Worm (Caenorhabditis elegans) whole organism, L2 larva: Measurements from ENCODE around the gene col-164.

ENCODE experiments used
- F13H6.1 ChIP-seq: sonication (generic microtip); optimal IDR thresholded peaks from 2 replicates; lab custom pipeline; 2016; ENCODE audit warnings: missing genetic modification characterization, missing compliant biosample characterization
- R02D3.7 ChIP-seq: fragments of 150-350 bp; optimal IDR thresholded peaks from 2 replicates; lab custom pipeline; 2014; ENCODE audit warnings: missing biosample characterization, missing genetic modification characterization
- Y55F3AM.14 ChIP-seq: fragments of 200-800 bp; sonication (Bioruptor generic); optimal IDR thresholded peaks from 2 replicates; lab custom pipeline; 2018; ENCODE audit warnings: mild to moderate bottlenecking, missing genetic modification characterization, missing compliant biosample characterization
- alr-1 ChIP-seq: fragments of 150-350 bp; optimal IDR thresholded peaks from 2 replicates; lab custom pipeline; 2014; ENCODE audit warnings: missing biosample characterization, missing genetic modification characterization
- aly-2 ChIP-seq: fragments of 150-350 bp; optimal IDR thresholded peaks from 2 replicates; lab custom pipeline; 2014; ENCODE audit warnings: missing biosample characterization, missing genetic modification characterization
- ama-1 ChIP-seq: fragments of 150-350 bp; optimal IDR thresholded peaks from 2 replicates; lab custom pipeline; 2018; ENCODE audit warnings: inconsistent platforms
- blmp-1 ChIP-seq: sonication (generic microtip); optimal IDR thresholded peaks from 2 replicates; lab custom pipeline; 2017; ENCODE audit warnings: missing genetic modification characterization, mild to moderate bottlenecking, missing compliant biosample characterization, antibody characterized with exemption, moderate library complexity; ENCODE audit not compliant: insufficient read depth
- ceh-16 ChIP-seq: fragments of 150-350 bp; optimal IDR thresholded peaks from 2 replicates; lab custom pipeline; 2014; ENCODE audit warnings: missing biosample characterization, missing genetic modification characterization
- ceh-82 ChIP-seq: fragments of 150-350 bp; optimal IDR thresholded peaks from 2 replicates; lab custom pipeline; 2014; ENCODE audit warnings: missing biosample characterization, missing genetic modification characterization
- egl-27 ChIP-seq: sonication (generic microtip); optimal IDR thresholded peaks from 3 replicates; lab custom pipeline; 2017; ENCODE audit warnings: missing biosample characterization, missing genetic modification reagents, missing genetic modification characterization
- elt-1 ChIP-seq: fragments of 150-350 bp; optimal IDR thresholded peaks from 2 replicates; lab custom pipeline; 2014; ENCODE audit warnings: missing biosample characterization, missing genetic modification characterization
- elt-3 ChIP-seq: sonication (generic microtip); optimal IDR thresholded peaks from 2 replicates; lab custom pipeline; 2017; ENCODE audit warnings: missing biosample characterization, missing genetic modification characterization
- gmeb-1 ChIP-seq: fragments of 150-350 bp; optimal IDR thresholded peaks from 2 replicates; lab custom pipeline; 2014; ENCODE audit warnings: missing biosample characterization, missing genetic modification characterization
- lin-13 ChIP-seq: fragments of 150-350 bp; optimal IDR thresholded peaks from 2 replicates; lab custom pipeline; 2014; ENCODE audit warnings: missing biosample characterization, missing genetic modification reagents, missing genetic modification characterization
- lin-39 ChIP-seq: fragments of 150-350 bp; optimal IDR thresholded peaks from 2 replicates; lab custom pipeline; 2014; ENCODE audit warnings: missing biosample characterization, missing genetic modification reagents, missing genetic modification characterization
- mab-5 ChIP-seq: fragments of 150-350 bp; optimal IDR thresholded peaks from 2 replicates; lab custom pipeline; 2014; ENCODE audit warnings: missing biosample characterization, missing genetic modification characterization
- mbf-1 ChIP-seq: sonication (generic microtip); optimal IDR thresholded peaks from 2 replicates; lab custom pipeline; 2017; ENCODE audit warnings: missing biosample characterization, missing genetic modification characterization
- nhr-10 ChIP-seq: sonication (generic microtip); optimal IDR thresholded peaks from 2 replicates; lab custom pipeline; 2017; ENCODE audit warnings: missing biosample characterization, missing genetic modification characterization
- nhr-11 ChIP-seq: fragments of 150-350 bp; optimal IDR thresholded peaks from 2 replicates; lab custom pipeline; 2014; ENCODE audit warnings: missing biosample characterization, missing genetic modification characterization
- nhr-12 ChIP-seq: fragments of 150-350 bp; optimal IDR thresholded peaks from 2 replicates; lab custom pipeline; 2014; ENCODE audit warnings: missing biosample characterization, missing genetic modification characterization
- nhr-129 ChIP-seq: fragments of 150-350 bp; optimal IDR thresholded peaks from 2 replicates; lab custom pipeline; 2014; ENCODE audit warnings: missing biosample characterization, missing genetic modification characterization
- nhr-21 ChIP-seq: fragments of 150-350 bp; optimal IDR thresholded peaks from 2 replicates; lab custom pipeline; 2014; ENCODE audit warnings: missing biosample characterization, missing genetic modification characterization
- nhr-237 ChIP-seq: fragments of 150-350 bp; optimal IDR thresholded peaks from 2 replicates; lab custom pipeline; 2014; ENCODE audit warnings: missing biosample characterization, missing genetic modification characterization
- nhr-25 ChIP-seq: fragments of 150-350 bp; sonication (generic microtip); optimal IDR thresholded peaks from 3 replicates; lab custom pipeline; 2014; ENCODE audit warnings: missing biosample characterization, missing genetic modification characterization
- nhr-6 ChIP-seq: fragments of 150-350 bp; optimal IDR thresholded peaks from 2 replicates; lab custom pipeline; 2014; ENCODE audit warnings: missing biosample characterization, missing genetic modification characterization
- peb-1 ChIP-seq: fragments of 150-350 bp; optimal IDR thresholded peaks from 2 replicates; lab custom pipeline; 2014; ENCODE audit warnings: missing biosample characterization, missing genetic modification characterization
- sem-4 ChIP-seq: fragments of 150-350 bp; optimal IDR thresholded peaks from 2 replicates; lab custom pipeline; 2014; ENCODE audit warnings: missing biosample characterization, missing genetic modification reagents, missing genetic modification characterization
- skn-1 ChIP-seq: sonication (generic microtip); optimal IDR thresholded peaks from 2 replicates; lab custom pipeline; 2017; ENCODE audit warnings: missing biosample characterization, missing genetic modification characterization
- sma-9 ChIP-seq, 2 experiments: fragments of 150-350 bp in 1 of 2; sonication (generic microtip) in 1 of 2; optimal IDR thresholded peaks; 2 replicates each; lab custom pipeline; 2014 to 2016; ENCODE audit warnings: missing genetic modification characterization in 2 of 2, mild to moderate bottlenecking in 1 of 2, missing biosample characterization in 1 of 2, missing compliant biosample characterization in 1 of 2, missing genetic modification reagents in 1 of 2, moderate library complexity in 1 of 2
- snpc-4 ChIP-seq: fragments of 150-350 bp; optimal IDR thresholded peaks from 2 replicates; lab custom pipeline; 2014; ENCODE audit warnings: missing biosample characterization, missing genetic modification characterization
- unc-39 ChIP-seq: fragments of 150-350 bp; optimal IDR thresholded peaks from 2 replicates; lab custom pipeline; 2014; ENCODE audit warnings: missing biosample characterization, missing genetic modification characterization
- unc-55 ChIP-seq: fragments of 150-350 bp; sonication (generic microtip); optimal IDR thresholded peaks from 3 replicates; lab custom pipeline; 2014; ENCODE audit warnings: missing biosample characterization, missing genetic modification reagents, missing genetic modification characterization
- unc-62 ChIP-seq: fragments of 150-350 bp; optimal IDR thresholded peaks from 2 replicates; lab custom pipeline; 2014; ENCODE audit warnings: missing biosample characterization, missing genetic modification reagents, missing genetic modification characterization
- ztf-11 ChIP-seq: sonication (generic microtip); optimal IDR thresholded peaks from 2 replicates; lab custom pipeline; 2017; ENCODE audit warnings: missing biosample characterization, missing genetic modification characterization
- ztf-4 ChIP-seq: fragments of 150-350 bp; optimal IDR thresholded peaks from 2 replicates; lab custom pipeline; 2014; ENCODE audit warnings: missing biosample characterization, missing genetic modification characterization

Gene col-164

DNA sequence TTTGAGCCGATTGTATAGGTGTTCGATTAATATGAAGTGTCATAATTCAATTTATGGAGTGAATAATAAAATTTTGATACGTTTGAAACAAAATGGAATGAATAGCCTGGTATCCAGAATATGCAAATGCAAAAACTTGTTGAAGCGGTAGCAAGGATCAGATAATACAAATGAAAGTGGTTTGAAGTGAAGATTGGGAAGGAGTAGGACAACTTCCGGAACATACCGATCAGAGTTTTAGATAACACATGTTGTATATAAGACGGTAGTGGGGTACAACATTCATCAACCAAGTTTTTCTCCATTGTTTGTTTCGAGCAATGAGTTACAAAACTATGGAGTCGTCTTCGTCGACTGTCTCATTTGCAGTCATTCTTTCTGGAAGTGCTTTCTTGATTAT, at the start of gene col-164:
Gene col-164, plus strand, starts transcription at position 301 of the 400 bp plus-strand sequence.
- no peak for TF ChIP-seq ztf-4 (tag; lab: Kevin White, UChicago)
- no peak for TF ChIP-seq blmp-1 (tag; lab: Kevin White, UChicago)
- TF ChIP-seq unc-62 (GFP tag; lab: Kevin White, UChicago), result no peak
- TF ChIP-seq lin-13 (GFP tag; lab: Kevin White, UChicago), result no peak

DNA sequence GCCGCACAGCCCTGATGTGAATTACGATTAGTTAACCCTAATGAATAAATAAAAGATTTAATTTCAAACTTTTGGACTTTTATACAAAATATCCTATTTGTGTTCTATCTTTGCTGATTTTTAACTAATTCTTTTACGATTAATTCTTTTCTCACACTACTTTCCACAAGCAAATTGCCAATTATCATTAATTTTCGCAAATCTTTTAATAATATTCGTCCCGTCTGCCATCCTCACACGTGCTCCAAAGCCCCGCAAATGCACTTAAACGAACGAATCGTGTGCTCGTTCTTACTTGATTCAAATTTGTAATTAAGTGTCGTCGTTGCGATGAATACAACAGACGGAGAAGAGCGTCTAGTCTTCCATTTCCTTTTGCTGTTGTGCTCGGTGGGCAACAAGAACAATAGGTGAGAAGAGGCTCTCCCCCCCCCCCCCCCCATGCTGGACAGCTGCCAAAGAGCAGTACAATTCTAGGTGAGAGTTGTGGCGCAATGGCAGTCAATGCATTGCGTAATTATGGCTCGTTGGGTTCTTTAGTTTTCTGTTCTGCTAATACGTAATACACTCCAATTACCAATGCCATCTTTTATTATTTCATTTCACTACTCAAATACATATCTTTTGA, 48.6 kb upstream of the col-164 start:
- TF ChIP-seq peb-1 (tag; lab: Kevin White, UChicago) (no peak), blmp-1 (tag; lab: Kevin White, UChicago) (no peak), snpc-4 (tag; lab: Kevin White, UChicago) (no peak), lin-39 (tag; lab: Kevin White, UChicago) (no peak), R02D3.7 (tag; lab: Kevin White, UChicago) (no peak), elt-3 (tag; lab: Kevin White, UChicago) (no peak), unc-39 (tag; lab: Kevin White, UChicago) (no peak), ama-1 (no peak), mbf-1 (no peak)

ce11 chrX:2045603-2046002, 47.7 kb upstream of the col-164 start:
- no peak for TF ChIP-seq aly-2
- TF ChIP-seq elt-3 (tag; lab: Kevin White, UChicago), result no peak
- TF ChIP-seq nhr-10 (tag; lab: Kevin White, UChicago), result no peak
- TF ChIP-seq nhr-11 (tag; lab: Kevin White, UChicago), result no peak
- TF ChIP-seq nhr-237, result no peak
- TF ChIP-seq nhr-12, result no peak
- no peak for TF ChIP-seq alr-1 (tag; lab: Kevin White, UChicago)
- TF ChIP-seq ztf-11, result no peak
- TF ChIP-seq nhr-129 (tag; lab: Kevin White, UChicago), result no peak
- no peak for TF ChIP-seq unc-55 (GFP tag; lab: Kevin White, UChicago)
- no peak for TF ChIP-seq elt-1 (tag; lab: Kevin White, UChicago)
- TF ChIP-seq ztf-4 (tag; lab: Kevin White, UChicago), result no peak

DNA sequence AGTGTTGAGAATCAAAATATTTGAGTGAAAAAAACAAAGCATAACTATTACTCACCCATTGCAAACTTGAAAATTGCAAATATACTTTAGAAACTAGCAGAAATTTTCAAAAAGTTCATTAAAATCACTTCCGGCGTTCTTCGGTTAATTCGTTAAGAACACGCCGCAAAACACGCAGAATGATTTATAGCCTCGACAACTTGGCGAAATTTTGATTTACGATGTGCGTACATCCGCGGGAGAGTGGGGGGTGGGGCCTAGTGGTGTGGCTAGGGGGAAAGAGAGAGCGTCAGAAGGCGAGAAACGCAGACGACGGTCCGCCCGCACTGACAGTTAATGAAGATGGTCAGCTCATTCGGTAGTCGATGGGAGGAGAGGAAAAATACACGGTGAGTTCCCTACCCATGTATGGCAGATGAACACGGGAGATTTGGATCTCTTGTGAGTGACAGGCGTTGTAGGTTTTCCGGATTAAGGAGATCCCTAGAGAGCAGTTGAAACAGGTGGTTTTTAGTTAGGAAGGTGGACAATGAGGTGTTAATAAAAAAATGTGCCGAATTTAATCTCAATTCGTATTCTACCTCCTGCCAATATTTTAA, 47.0 kb upstream of the col-164 start, which contains the start of gene igcm-4:
Gene igcm-4, minus strand, starts transcription at position 237 of the 599 bp plus-strand sequence.
- TF ChIP-seq nhr-21 (no peak), nhr-12 (no peak), mab-5 (peak; percentile 96), unc-55 (GFP tag; lab: Kevin White, UChicago) (peak; percentile 30), ceh-16 (peak; percentile 39)
- TF ChIP-seq, all 48 proteins: peak for 3

DNA sequence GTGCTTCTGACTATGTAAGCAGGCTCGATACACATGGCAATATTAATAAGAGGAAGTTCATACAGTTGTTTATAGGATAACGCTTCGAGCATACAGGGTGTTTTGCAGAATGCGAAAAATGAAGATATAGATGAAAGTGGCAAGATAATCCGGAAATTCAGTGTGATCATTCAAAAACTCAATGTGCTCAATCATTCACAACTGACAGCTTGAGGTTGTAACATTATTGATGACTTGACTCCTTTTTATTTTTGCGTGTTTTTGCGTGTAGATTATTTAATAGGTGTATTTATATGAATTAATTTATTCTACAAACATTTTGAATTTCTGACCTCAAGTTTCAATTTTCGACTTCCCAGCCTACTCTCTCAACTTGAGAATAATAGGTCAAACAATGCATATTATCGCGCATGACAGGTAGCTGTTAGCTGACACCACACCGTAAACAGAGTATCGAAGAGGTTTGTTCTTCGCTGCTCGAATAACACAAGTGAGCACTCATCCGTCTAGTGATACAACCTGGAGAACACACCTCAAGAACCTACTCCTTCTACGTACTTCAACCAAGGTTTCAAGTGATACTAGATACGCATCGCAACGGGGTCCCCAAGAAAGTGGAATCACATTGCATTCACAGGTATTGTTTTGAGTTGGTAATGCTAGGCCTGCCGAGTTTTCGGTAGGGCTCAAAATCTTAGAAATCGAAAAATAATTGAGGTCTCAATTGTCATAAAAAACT, 45.9 kb upstream of the col-164 start:
- TF ChIP-seq R02D3.7 (tag; lab: Kevin White, UChicago) (no peak), ceh-82 (tag; lab: Kevin White, UChicago) (no peak), nhr-129 (tag; lab: Kevin White, UChicago) (no peak), skn-1 (tag; lab: Kevin White, UChicago) (no peak), F13H6.1 (tag; lab: Kevin White, UChicago) (no peak), nhr-237 (no peak), elt-3 (tag; lab: Kevin White, UChicago) (no peak), mbf-1 (no peak), peb-1 (tag; lab: Kevin White, UChicago) (no peak)

DNA sequence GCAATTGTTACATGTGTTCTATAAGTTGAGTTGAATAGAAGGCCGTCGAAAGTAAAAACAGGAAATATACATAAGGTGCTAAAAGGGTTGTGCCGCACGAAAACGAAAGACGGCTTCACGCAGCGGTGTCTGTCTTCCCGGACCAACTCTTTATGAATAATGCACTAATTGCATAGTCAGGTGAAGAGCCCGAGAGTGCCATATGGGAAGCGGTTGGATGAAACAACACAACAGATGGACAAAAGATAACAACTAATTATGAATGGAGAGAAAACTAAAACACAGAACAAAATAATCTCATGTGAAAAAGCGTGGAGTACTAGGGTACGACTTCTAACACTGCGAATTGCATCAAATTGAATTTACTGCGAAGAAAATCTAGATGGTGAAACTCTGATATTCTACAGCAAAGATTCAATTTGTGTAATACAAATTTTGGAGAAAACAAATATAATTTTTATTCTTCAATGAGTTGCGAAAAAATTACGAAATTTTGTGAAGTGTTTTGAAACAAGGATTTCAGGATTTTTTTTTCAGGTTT, 44.3 kb upstream of the col-164 start:
- TF ChIP-seq sem-4 (tag; lab: Kevin White, UChicago) (no peak), sma-9 (GFP tag; optimal IDR thresholded peaks at IDR 0.05; lab: Kevin White, UChicago) (no peak), sma-9 (tag; optimal IDR thresholded peaks at IDR 0.05; lab: Kevin White, UChicago) (no peak), gmeb-1 (no peak), ztf-11 (no peak), ceh-16 (no peak), aly-2 (no peak), unc-55 (GFP tag; lab: Kevin White, UChicago) (no peak), nhr-21 (no peak), peb-1 (tag; lab: Kevin White, UChicago) (no peak), nhr-25 (no peak), lin-13 (GFP tag; lab: Kevin White, UChicago) (no peak), R02D3.7 (tag; lab: Kevin White, UChicago) (no peak), nhr-6 (no peak), egl-27 (tag; lab: Kevin White, UChicago) (no peak), nhr-237 (no peak), elt-3 (tag; lab: Kevin White, UChicago) (no peak), Y55F3AM.14 (GFP tag; lab: Kevin White, UChicago) (no peak), unc-62 (GFP tag; lab: Kevin White, UChicago) (no peak)
